Fruit fly (Drosophila melanogaster) whole organism, embryonic: ENCODE data around the gene Mybbp1A.
A peak's percentile ranks its signal among the peaks of the same experiment; 100 is the strongest.

ENCODE experiments used
- ATbp ChIP-seq: fragments of 200-800 bp; sonication (Bioruptor generic); optimal IDR thresholded peaks from 2 replicates; lab custom pipeline; 2017; ENCODE audit warnings: missing biosample characterization, mild to moderate bottlenecking, missing genetic modification characterization, missing genetic modification reagents
- Antp ChIP-seq: fragments of 200-800 bp; sonication (Bioruptor generic); optimal IDR thresholded peaks from 3 replicates; lab custom pipeline; 2016; ENCODE audit warnings: missing biosample characterization, missing genetic modification characterization
- Bgb ChIP-seq: fragments of 200-800 bp; sonication (Bioruptor generic); IDR thresholded peaks from 2 replicates; pipeline ENCODE4 v1.3.6; 2022; ENCODE audit warnings: missing biosample characterization, missing genetic modification characterization; ENCODE audit not compliant: partially characterized antibody
- CG10209 ChIP-seq: fragments of 200-800 bp; sonication (Bioruptor generic); optimal IDR thresholded peaks from 3 replicates; lab custom pipeline; 2017; ENCODE audit warnings: missing biosample characterization, mild to moderate bottlenecking, missing genetic modification characterization, missing genetic modification reagents
- CG11504 ChIP-seq: fragments of 200-800 bp; sonication (Bioruptor generic); optimal IDR thresholded peaks from 3 replicates; lab custom pipeline; 2019; ENCODE audit warnings: missing biosample characterization, mild to moderate bottlenecking, missing genetic modification characterization, moderate library complexity
- CG14441 ChIP-seq: fragments of 200-800 bp; sonication (Bioruptor generic); IDR thresholded peaks from 2 replicates; pipeline ENCODE4 v1.3.6; 2022; ENCODE audit warnings: missing biosample characterization, missing genetic modification characterization
- CG14965 ChIP-seq: fragments of 200-800 bp; sonication (Bioruptor generic); optimal IDR thresholded peaks from 2 replicates; lab custom pipeline; 2016; ENCODE audit warnings: missing biosample characterization, missing genetic modification characterization, borderline replicate concordance
- CG15601 ChIP-seq: fragments of 200-800 bp; sonication (Bioruptor generic); optimal IDR thresholded peaks from 3 replicates; lab custom pipeline; 2019; ENCODE audit warnings: missing biosample characterization, mild to moderate bottlenecking, missing genetic modification characterization, moderate library complexity
- CG1602 ChIP-seq: fragments of 200-800 bp; sonication (Bioruptor generic); optimal IDR thresholded peaks from 3 replicates; lab custom pipeline; 2016; ENCODE audit warnings: missing biosample characterization, missing genetic modification characterization
- CG1832 ChIP-seq: fragments of 200-800 bp; sonication (Bioruptor generic); optimal IDR thresholded peaks from 2 replicates; lab custom pipeline; 2017; ENCODE audit warnings: missing biosample characterization, mild to moderate bottlenecking, missing genetic modification characterization, inconsistent platforms
- CG18476 ChIP-seq: fragments of 200-800 bp; sonication (Bioruptor generic); optimal IDR thresholded peaks from 2 replicates; lab custom pipeline; 2016; ENCODE audit warnings: missing biosample characterization, mild to moderate bottlenecking, missing genetic modification characterization
- CG2199 ChIP-seq: fragments of 200-800 bp; sonication (Bioruptor generic); IDR thresholded peaks from 3 replicates; pipeline ENCODE4 v1.3.6; 2022; ENCODE audit warnings: missing biosample characterization, missing genetic modification characterization
- CG2889 ChIP-seq: fragments of 200-800 bp; sonication (Bioruptor generic); IDR thresholded peaks from 3 replicates; pipeline ENCODE4 v1.3.6; 2022; ENCODE audit warnings: missing biosample characterization, missing genetic modification characterization
- CG3065 ChIP-seq: fragments of 200-800 bp; sonication (Bioruptor generic); optimal IDR thresholded peaks from 2 replicates; lab custom pipeline; 2016; ENCODE audit warnings: missing biosample characterization, missing genetic modification characterization
- CG6813 ChIP-seq: fragments of 200-800 bp; sonication (Bioruptor generic); optimal IDR thresholded peaks from 2 replicates; lab custom pipeline; 2017; ENCODE audit warnings: missing biosample characterization, missing genetic modification characterization, mild to moderate bottlenecking, moderate library complexity, missing genetic modification reagents
- CG8281 ChIP-seq: fragments of 200-800 bp; sonication (Bioruptor generic); optimal IDR thresholded peaks from 2 replicates; lab custom pipeline; 2018; ENCODE audit warnings: missing biosample characterization, mild to moderate bottlenecking, missing genetic modification characterization, moderate library complexity
- CG8359 ChIP-seq: fragments of 200-800 bp; sonication (Bioruptor generic); optimal IDR thresholded peaks from 2 replicates; lab custom pipeline; 2017; ENCODE audit warnings: missing biosample characterization, mild to moderate bottlenecking, missing genetic modification characterization, borderline replicate concordance
- CG8924 ChIP-seq: fragments of 200-800 bp; optimal IDR thresholded peaks from 3 replicates; lab custom pipeline; 2019; ENCODE audit warnings: missing biosample characterization, mild to moderate bottlenecking, missing genetic modification characterization, moderate library complexity
- CG9437 ChIP-seq: fragments of 200-800 bp; sonication (Bioruptor generic); optimal IDR thresholded peaks from 2 replicates; lab custom pipeline; 2018; ENCODE audit warnings: missing biosample characterization, mild to moderate bottlenecking, missing genetic modification characterization
- H15 ChIP-seq: fragments of 200-800 bp; sonication (Bioruptor generic); IDR thresholded peaks from 3 replicates; pipeline ENCODE4 v1.3.6; 2022; ENCODE audit warnings: missing biosample characterization, missing genetic modification characterization
- Hey ChIP-seq: fragments of 200-800 bp; sonication (Bioruptor generic); optimal IDR thresholded peaks from 3 replicates; lab custom pipeline; 2018; ENCODE audit warnings: missing biosample characterization, mild to moderate bottlenecking, missing genetic modification characterization
- Hmx ChIP-seq: fragments of 200-800 bp; sonication (Bioruptor generic); optimal IDR thresholded peaks from 2 replicates; lab custom pipeline; 2016; ENCODE audit warnings: missing biosample characterization, missing genetic modification characterization
- Med ChIP-seq: fragments of 200-800 bp; sonication (Bioruptor generic); peaks from one replicate; lab custom pipeline; 2016; ENCODE audit warnings: missing biosample characterization, missing genetic modification characterization, mild to moderate bottlenecking, inconsistent platforms, moderate library complexity
- Mes4 ChIP-seq: fragments of 200-800 bp; sonication (Bioruptor generic); optimal IDR thresholded peaks from 2 replicates; lab custom pipeline; 2016; ENCODE audit warnings: missing biosample characterization, missing genetic modification characterization
- Side ChIP-seq: fragments of 200-800 bp; sonication (Bioruptor generic); optimal IDR thresholded peaks from 2 replicates; lab custom pipeline; 2016; ENCODE audit warnings: missing biosample characterization, missing genetic modification characterization
- YL-1 ChIP-seq: fragments of 200-800 bp; sonication (Bioruptor generic); optimal IDR thresholded peaks from 3 replicates; lab custom pipeline; 2017; ENCODE audit warnings: missing biosample characterization, mild to moderate bottlenecking, missing genetic modification characterization
- ap ChIP-seq: fragments of 200-800 bp; sonication (Bioruptor generic); IDR thresholded peaks from 2 replicates; pipeline ENCODE4 v1.3.6; 2022; ENCODE audit warnings: missing biosample characterization, missing genetic modification characterization
- ara ChIP-seq: fragments of 200-800 bp; sonication (Bioruptor generic); IDR thresholded peaks from 2 replicates; pipeline ENCODE4 v1.3.6; 2022; ENCODE audit warnings: missing biosample characterization, missing genetic modification characterization
- bcd ChIP-seq: fragments of 200-800 bp; sonication (Bioruptor generic); optimal IDR thresholded peaks from 2 replicates; lab custom pipeline; 2017; ENCODE audit warnings: missing biosample characterization, mild to moderate bottlenecking, missing genetic modification characterization
- caup ChIP-seq: fragments of 200-800 bp; sonication (Bioruptor generic); optimal IDR thresholded peaks from 3 replicates; lab custom pipeline; 2017; ENCODE audit warnings: missing biosample characterization, mild to moderate bottlenecking, missing genetic modification characterization, moderate library complexity; ENCODE audit not compliant: severe bottlenecking
- disco-r ChIP-seq: fragments of 200-800 bp; sonication (Bioruptor generic); optimal IDR thresholded peaks from 2 replicates; lab custom pipeline; 2016; ENCODE audit warnings: missing biosample characterization, missing genetic modification characterization
- gfzf ChIP-seq: fragments of 200-800 bp; sonication (Bioruptor generic); optimal IDR thresholded peaks from 2 replicates; lab custom pipeline; 2016; ENCODE audit warnings: missing biosample characterization, mild to moderate bottlenecking, missing genetic modification characterization, moderate library complexity
- kni ChIP-seq: fragments of 200-800 bp; sonication (Bioruptor generic); optimal IDR thresholded peaks from 3 replicates; lab custom pipeline; 2017; ENCODE audit warnings: mild to moderate bottlenecking, missing biosample characterization, missing genetic modification reagents, missing genetic modification characterization
- lov ChIP-seq, 2 experiments: fragments of 200-800 bp in 1 of 2; fragments of >200 bp in 1 of 2; sonication (Bioruptor generic) in 1 of 2; IDR thresholded peaks in 1 of 2; optimal IDR thresholded peaks in 1 of 2; 2 replicates in 1 of 2; 3 replicates in 1 of 2; pipeline versions ENCODE4 v1.3.6 to Lab custom; 2017 to 2022; ENCODE audit warnings: missing biosample characterization in 1 of 2, missing genetic modification characterization in 1 of 2
- nerfin-1 ChIP-seq: fragments of 200-800 bp; sonication (Bioruptor generic); optimal IDR thresholded peaks from 3 replicates; lab custom pipeline; 2019; ENCODE audit warnings: missing biosample characterization, mild to moderate bottlenecking, missing genetic modification characterization, moderate library complexity
- nom ChIP-seq: fragments of 200-800 bp; sonication (Bioruptor generic); optimal IDR thresholded peaks from 2 replicates; lab custom pipeline; 2017; ENCODE audit warnings: missing biosample characterization, missing genetic modification characterization, mild to moderate bottlenecking, moderate library complexity, missing genetic modification reagents
- odd ChIP-seq: fragments of 200-800 bp; sonication (Bioruptor generic); optimal IDR thresholded peaks from 2 replicates; lab custom pipeline; 2017; ENCODE audit warnings: missing biosample characterization, mild to moderate bottlenecking, missing genetic modification characterization
- pzg ChIP-seq: fragments of 200-800 bp; sonication (Bioruptor generic); optimal IDR thresholded peaks from 3 replicates; lab custom pipeline; 2018; ENCODE audit warnings: missing biosample characterization, mild to moderate bottlenecking, missing genetic modification characterization, moderate library complexity
- repo ChIP-seq: fragments of 200-800 bp; sonication (Bioruptor generic); optimal IDR thresholded peaks from 2 replicates; lab custom pipeline; 2016; ENCODE audit warnings: missing biosample characterization, missing genetic modification characterization
- sens ChIP-seq: fragments of 200-800 bp; sonication (Bioruptor generic); peaks from one replicate; lab custom pipeline; 2016; ENCODE audit warnings: missing biosample characterization, missing genetic modification characterization
- slbo ChIP-seq: fragments of 200-800 bp; sonication (Bioruptor generic); IDR thresholded peaks from 2 replicates; pipeline ENCODE4 v1.3.6; 2022; ENCODE audit warnings: missing biosample characterization, missing genetic modification characterization
- sna ChIP-seq: fragments of 200-800 bp; sonication (Bioruptor generic); IDR thresholded peaks from 2 replicates; pipeline ENCODE4 v1.3.6; 2022; ENCODE audit warnings: missing biosample characterization, missing genetic modification characterization; ENCODE audit not compliant: partially characterized antibody
- sr ChIP-seq: fragments of 200-800 bp; sonication (Bioruptor generic); IDR thresholded peaks from 3 replicates; pipeline ENCODE4 v1.3.6; 2022; ENCODE audit warnings: missing biosample characterization, missing genetic modification characterization
- ssp ChIP-seq: fragments of 200-800 bp; sonication (Bioruptor generic); IDR thresholded peaks from 2 replicates; pipeline ENCODE4 v1.3.6; 2022; ENCODE audit warnings: missing biosample characterization, missing genetic modification characterization
- tap ChIP-seq: fragments of 200-800 bp; optimal IDR thresholded peaks from 3 replicates; lab custom pipeline; 2019; ENCODE audit warnings: missing biosample characterization, mild to moderate bottlenecking, missing genetic modification characterization, moderate library complexity
- tll ChIP-seq, 2 experiments: fragments of 200-800 bp in 1 of 2; fragments of >200 bp in 1 of 2; sonication (Bioruptor generic) in 1 of 2; optimal IDR thresholded peaks; 2 replicates each; lab custom pipeline; 2017 to 2019; ENCODE audit warnings: missing biosample characterization in 2 of 2, missing genetic modification characterization in 2 of 2, mild to moderate bottlenecking in 1 of 2, moderate library complexity in 1 of 2
- tx ChIP-seq: fragments of 200-800 bp; sonication (Bioruptor generic); optimal IDR thresholded peaks from 2 replicates; lab custom pipeline; 2016; ENCODE audit warnings: missing biosample characterization, missing genetic modification characterization
- unpg ChIP-seq: fragments of 200-800 bp; sonication (Bioruptor generic); optimal IDR thresholded peaks from 3 replicates; lab custom pipeline; 2018; ENCODE audit warnings: missing biosample characterization, mild to moderate bottlenecking, missing genetic modification characterization, moderate library complexity

The Mybbp1A gene

DNA sequence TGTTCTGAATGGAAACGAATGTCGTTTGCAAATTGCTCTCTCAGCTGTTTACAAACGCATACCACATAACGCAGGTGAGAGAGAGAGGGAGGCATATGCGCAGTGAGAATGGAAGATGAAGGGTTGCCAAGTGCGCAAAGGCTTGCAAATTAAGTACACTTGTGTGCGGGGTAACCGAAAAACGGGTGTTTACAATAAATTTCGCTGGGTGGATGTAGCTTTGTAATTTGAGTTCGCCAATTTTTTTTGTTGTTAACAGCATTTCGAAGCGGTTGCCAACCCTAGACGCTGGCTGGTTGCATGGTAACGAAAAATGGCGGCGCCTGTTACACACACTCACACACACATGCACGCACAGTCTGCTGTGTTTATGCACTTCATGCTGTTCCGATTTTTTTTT lies 25.4 kb downstream of the Mybbp1A start (continued):
- TF ChIP-seq lov (optimal IDR thresholded peaks at IDR 0.05; lab: Kevin White, UChicago): no peak
- peak; percentile 96 for TF ChIP-seq lov (GFP tag; IDR thresholded peaks at IDR 0.05; lab: Robert Waterston, UW)
- TF ChIP-seq CG1832 (GFP tag; lab: Kevin White, UChicago): no peak
- TF ChIP-seq Hey (tag; lab: Kevin White, UChicago): peak; percentile 91
- TF ChIP-seq ap (GFP tag; lab: Robert Waterston, UW): peak; percentile 95
- TF ChIP-seq sna: no peak
- TF ChIP-seq CG14441 (GFP tag; lab: Robert Waterston, UW): peak; percentile 97
- peak; percentile 91 for TF ChIP-seq disco-r (GFP tag; lab: Kevin White, UChicago)
- peak; percentile 88 for TF ChIP-seq tx (GFP tag; lab: Kevin White, UChicago)
- peak; percentile 94 for TF ChIP-seq bcd
- peak; percentile 95 for TF ChIP-seq Side (GFP tag; lab: Kevin White, UChicago)
- peak; percentile 99 for TF ChIP-seq sens (GFP tag; lab: Kevin White, UChicago)
- peak; percentile 92 for TF ChIP-seq CG2889 (GFP tag; lab: Robert Waterston, UW)
- TF ChIP-seq sr (GFP tag; lab: Robert Waterston, UW): peak; percentile 91; the same call in 2 of the 3 replicates
- TF ChIP-seq CG8281: peak; percentile 79
- peak; percentile 96 for TF ChIP-seq tap (tag; lab: Kevin White, UChicago)
- peak; percentile 99 for TF ChIP-seq Med (GFP tag; lab: Kevin White, UChicago)
- TF ChIP-seq CG9437 (GFP tag; lab: Kevin White, UChicago): peak; percentile 85
- peak; percentile 97 for TF ChIP-seq caup (GFP tag; lab: Kevin White, UChicago)
- TF ChIP-seq CG14965 (GFP tag; lab: Kevin White, UChicago): peak; percentile 69
- peak; percentile 97 for TF ChIP-seq ATbp (GFP tag; lab: Kevin White, UChicago)
- peak; percentile 37 for TF ChIP-seq pzg (GFP tag; lab: Kevin White, UChicago)
- peak; percentile 98 for TF ChIP-seq CG6813 (GFP tag; lab: Kevin White, UChicago)
- peak; percentile 90 for TF ChIP-seq CG15601
- peak; percentile 85 for TF ChIP-seq ssp (GFP tag; lab: Robert Waterston, UW)
- peak; percentile 94 for TF ChIP-seq odd (GFP tag; lab: Kevin White, UChicago)
- peak; percentile 96 for TF ChIP-seq unpg (GFP tag; lab: Kevin White, UChicago)
- TF ChIP-seq nerfin-1 (tag; lab: Kevin White, UChicago): peak; percentile 94
- TF ChIP-seq kni (GFP tag; lab: Kevin White, UChicago): peak; percentile 92
- peak; percentile 89 for TF ChIP-seq YL-1 (GFP tag; lab: Kevin White, UChicago)
- TF ChIP-seq Hmx: peak; percentile 54
- TF ChIP-seq CG8359 (GFP tag; lab: Kevin White, UChicago): peak; percentile 78
- peak; percentile 93 for TF ChIP-seq Mes4
- TF ChIP-seq CG1602 (GFP tag; lab: Kevin White, UChicago): peak; percentile 87
- peak; percentile 94 for TF ChIP-seq CG10209 (GFP tag; lab: Kevin White, UChicago)
- peak; percentile 96 for TF ChIP-seq slbo

DNA sequence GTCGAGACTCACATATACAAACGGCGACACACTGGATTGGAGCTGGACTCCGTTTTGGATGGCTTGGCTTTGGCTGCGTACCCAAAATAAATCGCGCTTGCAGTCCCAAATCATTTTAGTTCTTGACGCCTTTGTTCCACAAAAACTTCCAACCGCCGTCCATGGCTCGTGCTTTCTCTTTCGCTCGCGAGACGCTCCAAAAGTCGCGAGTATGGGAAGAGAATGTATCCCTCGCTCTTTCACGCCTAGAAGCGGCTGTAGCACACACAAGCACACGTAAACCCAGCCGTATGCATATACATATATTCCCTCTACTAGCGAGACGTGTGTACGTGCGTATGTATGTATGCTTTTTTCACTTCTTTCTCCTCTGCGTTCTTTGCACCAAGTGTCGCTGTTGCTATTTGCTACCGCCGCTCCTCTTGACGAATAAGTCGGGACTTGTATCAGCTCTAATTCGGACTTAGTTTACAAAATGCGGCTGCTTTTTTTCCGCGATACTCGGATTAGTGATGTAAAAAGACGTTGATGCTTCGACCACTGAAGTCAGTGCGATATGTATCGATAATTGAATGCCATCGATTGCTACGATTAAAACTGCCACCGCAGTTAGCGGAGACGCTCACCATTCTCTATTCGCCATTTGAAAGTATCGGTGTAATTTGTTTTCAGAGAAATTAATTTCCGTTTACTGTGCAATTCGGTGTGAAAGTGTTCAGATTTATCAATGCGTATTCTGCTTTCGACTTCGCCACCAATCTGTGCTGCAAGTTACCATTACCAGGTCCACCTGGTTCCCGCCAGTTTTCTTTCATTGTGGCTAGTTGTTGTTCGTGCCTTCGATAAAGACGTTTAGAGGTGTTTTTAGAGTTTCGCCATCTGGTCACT lies 26.2 kb downstream of the Mybbp1A start, which contains the start of the genes Hmt4-20 and SkpA:
Gene Hmt4-20 (minus strand): TSS at position 542 of the 888 bp plus-strand sequence.
Gene SkpA (plus strand): TSS at position 623 of the 888 bp plus-strand sequence.
- TF ChIP-seq Antp (peak; percentile 16), tll (GFP tag; optimal IDR thresholded peaks at IDR 0.05; lab: Kevin White, UChicago) (peak in 1 of 2 experiments; percentile 58), Bgb (GFP tag; lab: Robert Waterston, UW) (peak; percentile 92), Mes4 (no peak), nom (GFP tag; lab: Kevin White, UChicago) (no peak), CG3065 (no peak), CG11504 (tag; lab: Kevin White, UChicago) (peak; percentile 33), CG8924 (tag; lab: Kevin White, UChicago) (no peak), ara (GFP tag; lab: Robert Waterston, UW) (no peak), CG18476 (GFP tag; lab: Kevin White, UChicago) (no peak), CG2199 (GFP tag; lab: Robert Waterston, UW) (no peak), gfzf (GFP tag; lab: Kevin White, UChicago) (peak; percentile 93), Med (GFP tag; lab: Kevin White, UChicago) (peak; percentile 48), H15 (GFP tag; lab: Robert Waterston, UW) (no peak), repo (no peak)
